Worm (Caenorhabditis elegans) whole organism, L1 larva: ENCODE data around the gene cyp-35A5.

ENCODE experiments used
- mep-1 ChIP-seq: fragments of 150-350 bp; optimal IDR thresholded peaks from 2 replicates; lab custom pipeline; 2014; ENCODE audit warnings: missing biosample characterization, missing genetic modification characterization
- swsn-7 ChIP-seq: sonication (generic microtip); optimal IDR thresholded peaks from 2 replicates; lab custom pipeline; 2016; ENCODE audit warnings: missing genetic modification characterization, missing compliant biosample characterization
- tbx-2 ChIP-seq: sonication (generic microtip); optimal IDR thresholded peaks from 2 replicates; lab custom pipeline; 2016; ENCODE audit warnings: missing genetic modification characterization, missing compliant biosample characterization

DNA sequence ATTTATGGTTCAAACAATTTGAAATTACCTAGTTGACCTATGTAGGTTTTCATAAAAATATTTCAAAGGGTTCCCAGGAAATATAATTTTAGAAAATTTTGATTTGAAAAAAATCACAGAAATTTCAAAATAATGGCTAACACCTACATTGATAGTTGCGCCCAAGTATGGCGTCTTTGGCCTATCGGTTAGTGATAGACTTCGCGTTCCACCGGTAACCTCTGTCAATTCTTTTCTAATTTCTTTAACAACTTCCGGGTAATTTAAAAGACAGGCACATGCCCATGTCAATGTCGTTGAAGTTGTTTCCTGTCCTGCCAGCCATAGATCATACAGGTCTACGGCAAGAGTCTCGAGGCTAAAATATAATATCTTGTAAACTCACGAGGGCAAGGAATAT lies 32.8 kb downstream of the cyp-35A5 start:
- TF ChIP-seq swsn-7 (no peak), mep-1 (tag; lab: Kevin White, UChicago) (no peak), tbx-2 (tag; lab: Kevin White, UChicago) (no peak)
